Worm (Caenorhabditis elegans) whole organism, young adult: ENCODE data around the gene ssq-2.

Source experiments
- C06A6.2 ChIP-seq: fragments of 200-800 bp; sonication (Bioruptor generic); conservative IDR thresholded peaks from 2 replicates; pipeline ENCODE4 v1.3.6; 2022; ENCODE audit warnings: missing genetic modification characterization, missing compliant biosample characterization
- C17E4.6 ChIP-seq: fragments of 200-800 bp; sonication (Bioruptor generic); IDR thresholded peaks from 2 replicates; pipeline ENCODE4 v1.3.6; 2022; ENCODE audit warnings: missing genetic modification reagents, missing genetic modification characterization, missing compliant biosample characterization
- F22D6.2 ChIP-seq: sonication (generic microtip); optimal IDR thresholded peaks from 2 replicates; lab custom pipeline; 2016; ENCODE audit warnings: mild to moderate bottlenecking, missing genetic modification characterization, missing compliant biosample characterization
- F23B12.7 ChIP-seq: sonication (generic microtip); optimal IDR thresholded peaks from 2 replicates; lab custom pipeline; 2017; ENCODE audit warnings: missing genetic modification characterization, mild to moderate bottlenecking, missing compliant biosample characterization, antibody characterized with exemption, moderate library complexity; ENCODE audit not compliant: insufficient read depth
- F37B4.10 ChIP-seq: fragments of 200-800 bp; sonication (Bioruptor generic); IDR thresholded peaks from 2 replicates; pipeline ENCODE4 v1.3.6; 2022; ENCODE audit warnings: missing genetic modification characterization, missing compliant biosample characterization
- F49E8.2 ChIP-seq: sonication (generic microtip); optimal IDR thresholded peaks from 3 replicates; lab custom pipeline; 2017; ENCODE audit warnings: missing genetic modification characterization, mild to moderate bottlenecking, missing compliant biosample characterization, antibody characterized with exemption, moderate library complexity; ENCODE audit not compliant: insufficient read depth
- F55B11.4 ChIP-seq: sonication (generic microtip); optimal IDR thresholded peaks from 2 replicates; lab custom pipeline; 2016; ENCODE audit warnings: missing compliant biosample characterization, missing genetic modification characterization, borderline replicate concordance; ENCODE audit not compliant: insufficient read depth
- Y53F4B.3 ChIP-seq: fragments of 200-800 bp; sonication (Bioruptor generic); IDR thresholded peaks from 2 replicates; pipeline ENCODE4 v1.3.6; 2022; ENCODE audit warnings: missing genetic modification reagents, missing genetic modification characterization, missing compliant biosample characterization
- Y56A3A.18 ChIP-seq: fragments of 200-800 bp; sonication (Bioruptor generic); IDR thresholded peaks from 2 replicates; pipeline ENCODE4 v1.3.6; 2022; ENCODE audit warnings: missing genetic modification reagents, missing genetic modification characterization, missing compliant biosample characterization
- Y67H2A.10 ChIP-seq: fragments of 200-800 bp; sonication (Bioruptor generic); conservative IDR thresholded peaks from 2 replicates; pipeline ENCODE4 v1.3.6; 2022; ENCODE audit warnings: missing genetic modification reagents, missing genetic modification characterization, missing compliant biosample characterization
- atf-7 ChIP-seq: sonication (generic microtip); optimal IDR thresholded peaks from 2 replicates; lab custom pipeline; 2017; ENCODE audit warnings: mild to moderate bottlenecking, missing genetic modification characterization, missing compliant biosample characterization
- athp-1 ChIP-seq: sonication (generic microtip); optimal IDR thresholded peaks from 2 replicates; lab custom pipeline; 2017; ENCODE audit warnings: mild to moderate bottlenecking, missing genetic modification characterization, missing compliant biosample characterization
- attf-5 ChIP-seq: fragments of 200-800 bp; sonication (Bioruptor generic); optimal IDR thresholded peaks from 2 replicates; lab custom pipeline; 2018; ENCODE audit warnings: mild to moderate bottlenecking, missing genetic modification characterization, missing compliant biosample characterization
- attf-6 ChIP-seq: fragments of 200-800 bp; sonication (Bioruptor generic); IDR thresholded peaks from 2 replicates; pipeline ENCODE4 v1.3.6; 2022; ENCODE audit warnings: missing genetic modification reagents, missing genetic modification characterization, missing compliant biosample characterization
- ceh-58 ChIP-seq: fragments of 200-800 bp; sonication (Bioruptor generic); IDR thresholded peaks from 2 replicates; pipeline ENCODE4 v1.3.6; 2022; ENCODE audit warnings: missing genetic modification characterization, missing compliant biosample characterization
- ceh-91 ChIP-seq: fragments of 200-800 bp; sonication (Bioruptor generic); IDR thresholded peaks from 2 replicates; pipeline ENCODE4 v1.3.6; 2022; ENCODE audit warnings: missing genetic modification reagents, missing genetic modification characterization, missing compliant biosample characterization
- ekl-4 ChIP-seq: fragments of 200-800 bp; sonication (Bioruptor generic); IDR thresholded peaks from 2 replicates; pipeline ENCODE4 v1.3.6; 2022; ENCODE audit warnings: missing genetic modification reagents, missing genetic modification characterization, missing compliant biosample characterization
- ets-4 ChIP-seq: fragments of 200-800 bp; sonication (Bioruptor generic); optimal IDR thresholded peaks from 2 replicates; lab custom pipeline; 2018; ENCODE audit warnings: mild to moderate bottlenecking, missing genetic modification characterization, missing compliant biosample characterization
- hmg-1.2 ChIP-seq: fragments of 200-800 bp; sonication (Bioruptor generic); IDR thresholded peaks from 2 replicates; pipeline ENCODE4 v1.3.6; 2022; ENCODE audit warnings: missing genetic modification reagents, missing genetic modification characterization, missing compliant biosample characterization
- hrde-1 ChIP-seq: sonication (generic microtip); optimal IDR thresholded peaks from 2 replicates; lab custom pipeline; 2016; ENCODE audit warnings: missing genetic modification characterization, mild to moderate bottlenecking, missing compliant biosample characterization, moderate library complexity, missing genotype, missing genetic modification reagents, borderline replicate concordance
- lag-1 ChIP-seq: fragments of 200-800 bp; sonication (Bioruptor generic); IDR thresholded peaks from 2 replicates; pipeline ENCODE4 v1.3.6; 2022; ENCODE audit warnings: missing genetic modification reagents, missing genetic modification characterization, missing compliant biosample characterization
- let-526 ChIP-seq: fragments of 200-800 bp; sonication (Bioruptor generic); IDR thresholded peaks from 2 replicates; pipeline ENCODE4 v1.3.6; 2022; ENCODE audit warnings: missing genetic modification reagents, missing genetic modification characterization, missing compliant biosample characterization
- lin-26 ChIP-seq: fragments of 200-800 bp; sonication (Bioruptor generic); IDR thresholded peaks from 2 replicates; pipeline ENCODE4 v1.3.6; 2022; ENCODE audit warnings: missing genetic modification reagents, missing genetic modification characterization, missing compliant biosample characterization
- lin-35 ChIP-seq, 3 experiments: fragments of 150-350 bp in 2 of 3; sonication (generic microtip) in 1 of 3; optimal IDR thresholded peaks; 2 replicates each; lab custom pipeline; 2014 to 2018; ENCODE audit warnings: missing biosample characterization in 3 of 3, missing genetic modification characterization in 3 of 3, missing genetic modification reagents in 3 of 3
- lin-54 ChIP-seq: fragments of 200-800 bp; sonication (Bioruptor generic); optimal IDR thresholded peaks from 2 replicates; lab custom pipeline; 2018; ENCODE audit warnings: mild to moderate bottlenecking, missing genetic modification characterization, missing compliant biosample characterization
- lir-1 ChIP-seq: fragments of 200-800 bp; sonication (Bioruptor generic); conservative IDR thresholded peaks from 2 replicates; pipeline ENCODE4 v1.3.6; 2022; ENCODE audit warnings: missing genetic modification reagents, missing genetic modification characterization, missing compliant biosample characterization
- lsy-27 ChIP-seq: sonication (generic microtip); optimal IDR thresholded peaks from 2 replicates; lab custom pipeline; 2017; ENCODE audit warnings: missing genetic modification characterization, mild to moderate bottlenecking, missing compliant biosample characterization, antibody characterized with exemption, missing genotype, borderline replicate concordance; ENCODE audit not compliant: insufficient read depth
- madf-6 ChIP-seq: fragments of 200-800 bp; sonication (Bioruptor generic); IDR thresholded peaks from 2 replicates; pipeline ENCODE4 v1.3.6; 2022; ENCODE audit warnings: missing genetic modification reagents, missing genetic modification characterization, missing compliant biosample characterization
- mcd-1 ChIP-seq: fragments of 200-800 bp; sonication (Bioruptor generic); IDR thresholded peaks from 2 replicates; pipeline ENCODE4 v1.3.6; 2022; ENCODE audit warnings: missing genetic modification reagents, missing genetic modification characterization, missing compliant biosample characterization
- nfya-1 ChIP-seq: sonication (generic microtip); optimal IDR thresholded peaks from 2 replicates; lab custom pipeline; 2017; ENCODE audit warnings: antibody characterized with exemption, missing compliant biosample characterization, missing genetic modification characterization, borderline replicate concordance; ENCODE audit not compliant: insufficient read depth
- nhr-120 ChIP-seq: fragments of 200-800 bp; sonication (Bioruptor generic); IDR thresholded peaks from 2 replicates; pipeline ENCODE4 v1.3.6; 2022; ENCODE audit warnings: missing genetic modification characterization, missing compliant biosample characterization
- nhr-90 ChIP-seq: sonication (generic microtip); optimal IDR thresholded peaks from 2 replicates; lab custom pipeline; 2016; ENCODE audit warnings: missing genotype, mild to moderate bottlenecking, missing genetic modification characterization, missing compliant biosample characterization
- pha-4 ChIP-seq: fragments of 150-350 bp; sonication (generic microtip); optimal IDR thresholded peaks from 2 replicates; lab custom pipeline; 2014; ENCODE audit warnings: missing biosample characterization, missing genetic modification reagents, missing genetic modification characterization
- rec-8 ChIP-seq, 2 experiments: sonication (generic microtip); optimal IDR thresholded peaks; 2 replicates each; lab custom pipeline; 2016; ENCODE audit warnings: mild to moderate bottlenecking in 2 of 2, missing genetic modification characterization in 2 of 2, missing genetic modification reagents in 2 of 2, missing genotype in 2 of 2, missing biosample characterization in 1 of 2, missing compliant biosample characterization in 1 of 2, moderate library complexity in 1 of 2
- repo-1 ChIP-seq: sonication (generic microtip); optimal IDR thresholded peaks from 2 replicates; lab custom pipeline; 2017; ENCODE audit warnings: mild to moderate bottlenecking, missing genetic modification characterization, missing compliant biosample characterization
- snpc-4 ChIP-seq, 5 experiments: fragments of 150-350 bp in 1 of 5; sonication (generic microtip) in 4 of 5; optimal IDR thresholded peaks; 2 replicates each; lab custom pipeline; 2014 to 2018; ENCODE audit warnings: missing genetic modification characterization in 5 of 5, missing biosample characterization in 3 of 5, antibody characterized with exemption in 2 of 5, mild to moderate bottlenecking in 2 of 5, missing compliant biosample characterization in 2 of 5, missing genotype in 2 of 5, moderate library complexity in 2 of 5, missing genetic modification reagents in 1 of 5
- tbp1 ChIP-seq: fragments of 200-800 bp; sonication (Bioruptor generic); optimal IDR thresholded peaks from 2 replicates; lab custom pipeline; 2018; ENCODE audit warnings: mild to moderate bottlenecking, missing genetic modification characterization, missing compliant biosample characterization
- tbx-9 ChIP-seq: sonication (generic microtip); optimal IDR thresholded peaks from 2 replicates; lab custom pipeline; 2016; ENCODE audit warnings: borderline replicate concordance, missing genetic modification characterization, inconsistent platforms, missing compliant biosample characterization
- unc-62 ChIP-seq: fragments of 150-350 bp; optimal IDR thresholded peaks from 2 replicates; lab custom pipeline; 2014; ENCODE audit warnings: missing biosample characterization, missing genetic modification reagents, missing genetic modification characterization
- ztf-22 ChIP-seq: fragments of 200-800 bp; sonication (Bioruptor generic); optimal IDR thresholded peaks from 2 replicates; lab custom pipeline; 2018; ENCODE audit warnings: mild to moderate bottlenecking, missing genetic modification characterization, moderate library complexity, missing compliant biosample characterization
- ztf-25 ChIP-seq: fragments of 200-800 bp; sonication (Bioruptor generic); IDR thresholded peaks from 2 replicates; pipeline ENCODE4 v1.3.6; 2022; ENCODE audit warnings: missing genetic modification reagents, missing genetic modification characterization, missing compliant biosample characterization
- ztf-3 ChIP-seq: fragments of 200-800 bp; sonication (Bioruptor generic); optimal IDR thresholded peaks from 2 replicates; lab custom pipeline; 2018; ENCODE audit warnings: mild to moderate bottlenecking, missing genetic modification characterization, missing compliant biosample characterization

ssq-2 gene

DNA sequence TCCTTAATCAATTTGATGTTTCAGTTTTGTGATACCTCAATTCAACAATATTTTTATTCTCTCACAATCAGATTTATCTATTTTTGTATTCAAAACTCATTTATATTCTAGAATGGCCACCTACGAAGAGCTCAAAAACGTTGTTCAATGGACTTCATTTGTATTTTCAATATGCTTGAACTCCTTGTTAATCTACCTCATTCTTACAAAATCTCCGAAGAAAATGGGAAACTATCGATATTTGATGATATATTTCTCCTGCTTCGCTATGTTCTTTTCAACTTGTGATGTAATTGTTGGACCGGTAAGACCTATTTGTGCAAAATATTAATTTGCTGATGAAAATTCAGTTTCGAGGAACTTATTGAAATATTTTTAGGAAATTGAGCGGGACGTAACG, 35.3 kb upstream of the ssq-2 start, which contains the start of gene str-164:
str-164 (plus strand) TSS at position 113 of the 400 bp plus-strand sequence.
- TF ChIP-seq F55B11.4 (tag; lab: Kevin White, UChicago) (no peak), atf-7 (tag; lab: Kevin White, UChicago) (no peak), ceh-91 (no peak), C06A6.2 (GFP tag; lab: Robert Waterston, UW) (no peak), lin-54 (GFP tag; lab: Kevin White, UChicago) (no peak), lin-26 (no peak), attf-6 (GFP tag; lab: Robert Waterston, UW) (no peak), nhr-120 (GFP tag; lab: Robert Waterston, UW) (no peak), nfya-1 (tag; lab: Kevin White, UChicago) (no peak), lir-1 (GFP tag; lab: Robert Waterston, UW) (no peak), unc-62 (no peak), lin-35 (GFP tag; optimal IDR thresholded peaks at IDR 0.05; lab: Kevin White, UChicago) (no peak)

DNA sequence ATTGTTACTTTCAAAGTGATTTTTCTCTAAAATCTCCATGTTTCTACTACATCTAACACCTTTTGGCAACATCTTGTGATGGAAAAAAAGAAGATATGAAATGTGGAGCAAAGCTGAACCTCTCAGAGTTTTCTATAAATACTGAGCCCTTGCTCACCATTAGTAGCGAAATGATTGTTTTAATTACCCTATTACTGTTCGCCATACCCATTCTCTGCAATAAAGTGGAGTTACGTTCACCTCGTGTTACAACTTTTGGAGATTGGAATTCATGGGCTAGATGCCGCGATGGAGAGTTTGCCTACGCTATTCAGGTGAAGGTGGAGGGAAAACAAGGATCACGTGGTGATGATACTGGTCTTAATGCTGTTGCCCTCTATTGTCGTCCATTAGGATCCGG, 32.1 kb upstream of the ssq-2 start, which contains the start of gene txt-3:
txt-3 (plus strand) TSS at position 125 of the 400 bp plus-strand sequence.
- TF ChIP-seq ceh-58 = no peak
- TF ChIP-seq ekl-4 (GFP tag; lab: Robert Waterston, UW) = no peak
- no peak for TF ChIP-seq Y56A3A.18
- no peak for TF ChIP-seq lin-35 (GFP tag; optimal IDR thresholded peaks at IDR 0.05; lab: Kevin White, UChicago)
- no peak for TF ChIP-seq hmg-1.2
- TF ChIP-seq ztf-22 = no peak
- TF ChIP-seq tbp1 (GFP tag; lab: Kevin White, UChicago) = no peak
- TF ChIP-seq madf-6 (GFP tag; lab: Robert Waterston, UW) = no peak
- TF ChIP-seq Y53F4B.3 (GFP tag; lab: Robert Waterston, UW) = no peak
- no peak for TF ChIP-seq lsy-27 (tag; lab: Kevin White, UChicago)

DNA sequence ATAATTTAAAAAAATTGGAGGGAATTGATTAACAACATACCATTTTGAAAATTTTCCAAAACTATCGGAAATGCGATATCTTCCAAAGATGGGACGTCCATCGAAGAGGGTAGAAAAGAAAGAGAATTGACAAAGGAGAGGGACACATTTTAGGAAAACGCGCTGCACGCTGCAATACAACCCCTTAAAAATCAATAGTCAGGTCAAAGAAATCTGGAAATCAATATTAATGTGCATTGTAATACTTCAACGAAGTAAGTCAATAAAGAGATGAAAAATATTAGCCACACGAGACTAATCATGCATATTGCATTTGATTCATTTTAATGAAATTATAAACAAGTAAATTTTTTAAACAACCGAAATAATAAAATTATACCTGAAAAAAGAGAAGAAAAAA, 26.5 kb upstream of the ssq-2 start, which contains the start of gene Y9C9A.13:
Y9C9A.13 (minus strand) TSS at position 101 of the 400 bp plus-strand sequence.
- TF ChIP-seq tbp1 (GFP tag; lab: Kevin White, UChicago) (no peak), hmg-1.2 (no peak), nhr-90 (no peak), ztf-25 (GFP tag; lab: Robert Waterston, UW) (no peak), lir-1 (GFP tag; lab: Robert Waterston, UW) (no peak), lag-1 (GFP tag; lab: Robert Waterston, UW) (no peak), F49E8.2 (no peak)

DNA sequence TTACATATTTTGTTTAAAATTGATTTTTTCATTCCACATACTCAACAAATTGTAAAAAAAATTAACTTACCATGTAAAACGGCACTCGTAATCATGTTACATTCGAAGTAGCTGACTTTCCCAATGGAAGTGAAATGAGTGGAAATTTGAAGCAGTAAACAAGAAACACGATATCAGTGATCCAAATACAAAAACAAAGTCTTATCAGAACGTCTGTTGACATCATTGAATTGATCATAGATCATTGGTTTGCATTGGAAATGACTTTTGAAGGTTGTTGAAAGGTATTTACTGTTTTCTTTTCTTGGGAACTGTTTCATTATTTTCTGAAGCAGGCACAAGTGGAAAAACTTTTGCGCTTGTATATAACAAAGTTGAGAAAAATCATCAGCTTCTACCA, 19.9 kb upstream of the ssq-2 start, which contains the start of gene Y9C9A.16:
Y9C9A.16 (minus strand) TSS at position 131 of the 400 bp plus-strand sequence.
- TF ChIP-seq Y67H2A.10 (GFP tag; lab: Robert Waterston, UW) (no peak), C17E4.6 (GFP tag; lab: Robert Waterston, UW) (no peak), tbx-9 (tag; lab: Kevin White, UChicago) (no peak), F23B12.7 (tag; lab: Kevin White, UChicago) (no peak), rec-8 (tag; optimal IDR thresholded peaks at IDR 0.05; lab: Kevin White, UChicago) (no peak), ztf-3 (GFP tag; lab: Kevin White, UChicago) (no peak), F22D6.2 (tag; lab: Kevin White, UChicago) (no peak), athp-1 (no peak), let-526 (GFP tag; lab: Robert Waterston, UW) (no peak), atf-7 (tag; lab: Kevin White, UChicago) (no peak), snpc-4 (GFP tag; optimal IDR thresholded peaks at IDR 0.05; lab: Kevin White, UChicago) (no peak), snpc-4 (tag; optimal IDR thresholded peaks at IDR 0.05; lab: Kevin White, UChicago) (no peak), pha-4 (no peak), F37B4.10 (no peak), ztf-22 (no peak), hrde-1 (tag; lab: Kevin White, UChicago) (no peak), repo-1 (tag; lab: Kevin White, UChicago) (no peak), mcd-1 (GFP tag; lab: Robert Waterston, UW) (no peak), ets-4 (GFP tag; lab: Kevin White, UChicago) (no peak), attf-5 (GFP tag; lab: Kevin White, UChicago) (no peak)
